Fruit fly (Drosophila melanogaster) whole organism, pupa: Measurements from ENCODE around the gene Ost48.
A peak's percentile ranks its signal among the peaks of the same experiment; 100 is the strongest.

ENCODE experiments used
- CG10348 ChIP-seq: fragments of 200-800 bp; sonication (Bioruptor generic); IDR thresholded peaks from 2 replicates; pipeline ENCODE4 v1.3.6; 2022; ENCODE audit warnings: missing biosample characterization, missing genetic modification characterization
- CG12605 ChIP-seq: fragments of 200-800 bp; sonication (Bioruptor generic); IDR thresholded peaks from 2 replicates; pipeline ENCODE4 v1.3.6; 2022; ENCODE audit warnings: missing biosample characterization, missing genetic modification characterization
- CG13204 ChIP-seq: fragments of 200-800 bp; sonication (Bioruptor generic); optimal IDR thresholded peaks from 2 replicates; lab custom pipeline; 2018; ENCODE audit warnings: missing biosample characterization, mild to moderate bottlenecking, missing genetic modification characterization, moderate library complexity
- CG14655 ChIP-seq: fragments of 200-800 bp; sonication (Bioruptor generic); optimal IDR thresholded peaks from 3 replicates; lab custom pipeline; 2017; ENCODE audit warnings: mild to moderate bottlenecking, missing biosample characterization, missing genetic modification reagents, missing genetic modification characterization
- CG15710 ChIP-seq: fragments of 200-800 bp; sonication (Bioruptor generic); optimal IDR thresholded peaks from 2 replicates; lab custom pipeline; 2018; ENCODE audit warnings: missing biosample characterization, mild to moderate bottlenecking, missing genetic modification characterization, moderate library complexity
- CG17806 ChIP-seq: fragments of 200-800 bp; sonication (Bioruptor generic); optimal IDR thresholded peaks from 2 replicates; lab custom pipeline; 2018; ENCODE audit warnings: missing biosample characterization, mild to moderate bottlenecking, missing genetic modification characterization, moderate library complexity
- CG32121 ChIP-seq: fragments of 200-800 bp; sonication (Bioruptor generic); IDR thresholded peaks from 2 replicates; pipeline ENCODE4 v1.3.6; 2022; ENCODE audit warnings: missing biosample characterization, missing genetic modification characterization
- CG34367 ChIP-seq: fragments of 200-800 bp; sonication (Bioruptor generic); optimal IDR thresholded peaks from 2 replicates; lab custom pipeline; 2018; ENCODE audit warnings: missing biosample characterization, mild to moderate bottlenecking, missing genetic modification characterization
- CG4496 ChIP-seq: fragments of 200-800 bp; sonication (Bioruptor generic); IDR thresholded peaks from 3 replicates; pipeline ENCODE4 v1.3.6; 2022; ENCODE audit warnings: missing biosample characterization, missing genetic modification characterization
- CG8159 ChIP-seq: fragments of 200-800 bp; sonication (Bioruptor generic); optimal IDR thresholded peaks from 3 replicates; lab custom pipeline; 2018; ENCODE audit warnings: missing biosample characterization, mild to moderate bottlenecking, missing genetic modification characterization, moderate library complexity
- CG8301 ChIP-seq: fragments of 200-800 bp; sonication (Bioruptor generic); optimal IDR thresholded peaks from 2 replicates; lab custom pipeline; 2018; ENCODE audit warnings: missing biosample characterization, mild to moderate bottlenecking, missing genetic modification characterization
- CG9948 ChIP-seq: fragments of 200-800 bp; sonication (Bioruptor generic); optimal IDR thresholded peaks from 2 replicates; lab custom pipeline; 2018; ENCODE audit warnings: missing biosample characterization, mild to moderate bottlenecking, missing genetic modification characterization, moderate library complexity
- D1 ChIP-seq: fragments of 200-800 bp; sonication (Bioruptor generic); optimal IDR thresholded peaks from 2 replicates; lab custom pipeline; 2018; ENCODE audit warnings: missing biosample characterization, mild to moderate bottlenecking, missing genetic modification characterization, moderate library complexity
- EcR ChIP-seq: fragments of 200-800 bp; sonication (Bioruptor generic); optimal IDR thresholded peaks from 3 replicates; lab custom pipeline; 2019; ENCODE audit warnings: missing biosample characterization, missing genetic modification characterization, mild to moderate bottlenecking, moderate library complexity, missing genetic modification reagents
- Ets98B ChIP-seq: fragments of 200-800 bp; sonication (Bioruptor generic); IDR thresholded peaks from 2 replicates; pipeline ENCODE4 v1.3.6; 2022; ENCODE audit warnings: missing biosample characterization, missing genetic modification characterization
- Pif1A ChIP-seq: fragments of 200-800 bp; sonication (Bioruptor generic); optimal IDR thresholded peaks from 3 replicates; lab custom pipeline; 2016; ENCODE audit warnings: missing biosample characterization, missing genetic modification characterization
- Pif1B ChIP-seq: fragments of 200-800 bp; sonication (Bioruptor generic); optimal IDR thresholded peaks from 3 replicates; lab custom pipeline; 2016; ENCODE audit warnings: missing biosample characterization, missing genetic modification characterization
- Snoo ChIP-seq: fragments of 200-800 bp; sonication (Bioruptor generic); optimal IDR thresholded peaks from 3 replicates; lab custom pipeline; 2017; ENCODE audit warnings: missing biosample characterization, mild to moderate bottlenecking, missing genetic modification characterization, inconsistent platforms
- fd96Ca ChIP-seq: fragments of 200-800 bp; sonication (Bioruptor generic); IDR thresholded peaks from 3 replicates; pipeline ENCODE4 v1.3.6; 2022; ENCODE audit warnings: missing biosample characterization, missing genetic modification characterization
- gl ChIP-seq: fragments of 200-800 bp; sonication (Bioruptor generic); optimal IDR thresholded peaks from 2 replicates; lab custom pipeline; 2018; ENCODE audit warnings: missing biosample characterization, mild to moderate bottlenecking, missing genetic modification characterization
- rn ChIP-seq: fragments of 200-800 bp; sonication (Bioruptor generic); IDR thresholded peaks from 2 replicates; pipeline ENCODE4 v1.3.6; 2022; ENCODE audit warnings: missing biosample characterization, missing genetic modification characterization

The Ost48 gene

DNA sequence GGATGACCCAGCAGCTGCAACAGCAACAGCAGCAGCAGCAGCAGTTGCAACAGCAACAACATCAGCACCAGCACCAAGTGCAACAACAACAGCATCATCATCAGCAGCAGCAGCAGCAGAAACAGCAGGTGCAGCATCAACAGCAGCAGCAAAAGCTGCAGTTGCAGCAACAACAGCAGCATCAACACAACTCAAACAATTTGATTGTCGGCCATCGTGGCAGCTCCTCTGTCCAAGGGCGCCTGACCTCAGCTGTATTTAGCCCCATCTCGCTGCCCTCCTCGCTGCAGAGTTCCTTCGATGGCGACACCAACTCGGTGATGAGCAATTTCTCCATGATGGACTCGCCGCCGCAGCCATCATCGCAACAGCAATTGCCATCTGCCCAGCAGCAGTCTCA, 10.0 kb upstream of the Ost48 start:
- TF ChIP-seq CG10348 (GFP tag; lab: Robert Waterston, UW) (no peak), CG15710 (no peak), CG17806 (tag; lab: Kevin White, UChicago) (no peak), CG8159 (tag; lab: Kevin White, UChicago) (no peak), Snoo (no peak), rn (no peak)

DNA sequence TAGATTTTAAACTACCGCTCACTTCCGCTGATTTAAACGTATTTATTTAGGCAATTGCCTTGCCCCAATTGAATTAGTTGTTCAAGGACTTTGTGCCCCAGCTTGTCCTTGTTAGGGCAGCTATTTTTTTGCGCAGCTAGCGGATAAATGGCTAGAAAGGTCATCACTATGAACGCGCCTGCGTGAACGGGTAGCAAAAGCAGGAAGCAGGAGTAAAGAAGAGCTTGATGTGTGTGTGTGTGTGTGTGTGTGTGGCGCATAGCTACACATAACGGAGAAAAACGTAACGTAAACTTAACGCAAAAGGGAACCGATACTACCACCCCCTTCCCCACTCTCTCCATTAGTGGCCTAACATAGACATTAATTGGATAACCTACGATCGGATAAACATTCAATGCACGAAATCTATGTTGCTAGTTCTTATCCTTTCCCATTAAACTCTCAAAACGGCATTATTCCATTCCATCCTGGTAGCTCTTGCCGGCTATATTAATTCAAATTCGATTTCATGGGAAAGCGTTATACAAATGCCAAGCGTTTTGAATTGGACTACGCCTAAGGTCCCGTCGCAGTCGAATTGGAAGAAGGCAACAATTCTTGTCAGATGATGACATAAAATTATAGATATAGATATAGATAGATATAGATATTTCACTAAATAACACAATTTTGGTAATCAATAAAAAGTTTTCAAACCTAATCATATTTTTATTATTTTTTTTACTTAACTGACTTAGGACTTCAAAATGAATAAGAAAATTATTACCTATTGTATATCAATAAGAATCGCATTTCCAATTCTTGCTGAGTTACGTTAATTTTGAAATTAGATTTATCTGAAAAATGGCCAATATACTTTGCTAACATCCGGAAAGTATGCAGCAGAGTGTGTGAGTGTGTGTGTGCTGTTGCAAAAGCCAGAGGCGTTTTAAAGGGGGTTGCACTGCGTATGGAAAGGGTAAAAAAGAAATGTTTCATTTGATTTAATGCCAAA, 6.5 kb upstream of the Ost48 start:
- TF ChIP-seq gl: no peak
- TF ChIP-seq CG15710: no peak
- no peak for TF ChIP-seq CG14655
- TF ChIP-seq EcR (GFP tag; lab: Kevin White, UChicago): no peak
- TF ChIP-seq Pif1B (GFP tag; lab: Kevin White, UChicago): no peak
- TF ChIP-seq Pif1A (GFP tag; lab: Kevin White, UChicago): no peak
- TF ChIP-seq CG10348 (GFP tag; lab: Robert Waterston, UW): no peak
- TF ChIP-seq Snoo: no peak
- no peak for TF ChIP-seq CG8159 (tag; lab: Kevin White, UChicago)

dm6 chrX:9163645-9164509, 5.6 kb upstream of the Ost48 start:
- TF ChIP-seq CG8159 (tag; lab: Kevin White, UChicago) (peak; percentile 33), CG13204 (GFP tag; lab: Kevin White, UChicago) (no peak), CG12605 (GFP tag; lab: Robert Waterston, UW) (peak; percentile 72), Ets98B (GFP tag; lab: Robert Waterston, UW) (peak; percentile 65), CG34367 (tag; lab: Kevin White, UChicago) (peak; percentile 48), Pif1B (GFP tag; lab: Kevin White, UChicago) (peak; percentile 61), gl (peak; percentile 25), fd96Ca (GFP tag; lab: Robert Waterston, UW) (no peak; the same call in 2 of the 3 replicates), D1 (tag; lab: Kevin White, UChicago) (no peak), rn (no peak), CG17806 (tag; lab: Kevin White, UChicago) (no peak), CG15710 (peak; percentile 1), CG32121 (GFP tag; lab: Robert Waterston, UW) (peak; percentile 57; the same call in 1 of the 2 replicates), Snoo (no peak), CG4496 (peak; percentile 69), CG8301 (peak; percentile 21)

DNA sequence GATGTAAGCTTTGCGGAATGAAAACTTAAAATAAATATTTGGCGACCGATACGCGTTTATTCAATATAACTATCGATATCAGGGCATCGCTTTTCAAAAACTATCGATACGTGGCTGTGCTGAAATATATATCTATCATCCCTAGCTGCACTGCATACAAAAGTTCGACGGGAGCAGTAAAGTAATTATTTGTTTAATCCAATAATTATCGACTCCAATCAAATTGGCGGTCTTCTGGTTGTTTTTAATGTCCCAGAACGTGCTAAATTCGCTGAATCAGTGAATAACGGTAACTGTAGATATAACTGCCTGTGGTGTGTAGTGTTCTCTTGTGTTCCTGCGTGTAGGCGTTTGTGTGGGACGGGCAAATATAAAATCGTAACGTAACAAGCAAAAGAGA, 4.8 kb upstream of the Ost48 start, which contains the start of gene mei-P26:
Gene mei-P26 (plus strand): TSS at position 146 of the 400 bp plus-strand sequence.
- TF ChIP-seq CG17806 (tag; lab: Kevin White, UChicago): no peak
- no peak for TF ChIP-seq fd96Ca (GFP tag; lab: Robert Waterston, UW)
- no peak for TF ChIP-seq gl
- TF ChIP-seq Pif1B (GFP tag; lab: Kevin White, UChicago): no peak
- TF ChIP-seq CG14655: no peak
- no peak for TF ChIP-seq CG15710
- TF ChIP-seq CG13204 (GFP tag; lab: Kevin White, UChicago): no peak
- TF ChIP-seq Snoo: no peak
- TF ChIP-seq CG34367 (tag; lab: Kevin White, UChicago): no peak

DNA sequence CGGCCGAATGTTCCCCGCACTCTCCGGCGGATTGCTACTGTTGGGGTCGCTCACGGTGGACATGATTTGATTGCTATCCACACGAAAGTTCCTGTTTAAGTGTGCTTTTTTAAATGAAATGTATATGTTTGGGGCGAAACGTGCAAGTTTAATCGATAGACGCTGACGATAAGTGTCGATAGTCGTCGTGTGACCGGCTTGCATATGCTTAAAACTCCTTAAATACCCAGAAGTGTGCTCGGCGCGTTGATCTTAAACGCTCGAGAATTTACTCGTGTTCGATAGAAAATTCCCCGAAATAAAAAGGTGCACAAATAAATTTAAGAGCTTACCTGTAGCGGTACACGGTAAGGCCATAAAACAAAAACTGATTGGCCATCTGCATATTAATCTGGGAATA, 3.6 kb upstream of the Ost48 start, which contains the start of the genes Zpr1 and CG44532:
Gene Zpr1 (minus strand): TSS at position 179 of the 400 bp plus-strand sequence.
Gene CG44532 (plus strand): TSS at position 181 of the 400 bp plus-strand sequence.
- TF ChIP-seq CG8159 (tag; lab: Kevin White, UChicago): no peak
- TF ChIP-seq, all 21 proteins: peak for 0

- TF ChIP-seq D1 (tag; lab: Kevin White, UChicago): no peak
- TF ChIP-seq rn: no peak
- no peak for TF ChIP-seq CG17806 (tag; lab: Kevin White, UChicago)
- TF ChIP-seq CG4496: no peak
- no peak for TF ChIP-seq CG32121 (GFP tag; lab: Robert Waterston, UW)
- TF ChIP-seq CG8159 (tag; lab: Kevin White, UChicago): no peak
- TF ChIP-seq CG14655: no peak
- TF ChIP-seq CG9948 (tag; lab: Kevin White, UChicago): no peak
- no peak for TF ChIP-seq Ets98B (GFP tag; lab: Robert Waterston, UW)
- TF ChIP-seq, all 21 proteins: peak for 0
Measured at dm6 chrX:9159736-9160135, 1.4 kb upstream of the Ost48 start, which contains the start of gene NdufA3. Gene NdufA3, minus strand, starts transcription at chrX:9160052.
